Fruit fly (Drosophila melanogaster): ENCODE results near the gene CG11741.

Gene CG11741

dm6 chr3R:8561522-8561921 lies 32.8 kb upstream of the CG11741 start, which contains the start of gene pch2:
Gene pch2, minus strand, starts transcription at chr3R:8561764.
- TF ChIP-seq Sox14 (GFP tag; optimal IDR thresholded peaks at IDR 0.05): peak; percentile 73
- TF ChIP-seq dsx (GFP tag; optimal IDR thresholded peaks at IDR 0.05; ENCODE audit: poor library complexity, severe bottlenecking): peak; percentile 66
- no peak for TF ChIP-seq Eip78C (GFP tag)

dm6 chr3R:8552308-8552707 lies 23.6 kb upstream of the CG11741 start, which contains the start of gene Or85d:
Gene Or85d, plus strand, starts transcription at chr3R:8552608.
- TF ChIP-seq Met (GFP tag; optimal IDR thresholded peaks at IDR 0.05) (no peak), CG15336 (GFP tag; IDR thresholded peaks at IDR 0.05) (no peak), CG34406 (GFP tag; optimal IDR thresholded peaks at IDR 0.05) (no peak), spab (GFP tag; optimal IDR thresholded peaks at IDR 0.05) (no peak)

dm6 chr3R:8545915-8546314 lies 17.2 kb upstream of the CG11741 start:
- peak; percentile 38; the same call in 1 of the 3 replicates for TF ChIP-seq CG6163 (GFP tag; IDR thresholded peaks at IDR 0.05)
- TF ChIP-seq eg (GFP tag; IDR thresholded peaks at IDR 0.05): no peak
- peak; percentile 31 for TF ChIP-seq svp (GFP tag)

dm6 chr3R:8524277-8524676 lies 4.4 kb downstream of the CG11741 start:
- TF ChIP-seq ss (GFP tag; optimal IDR thresholded peaks at IDR 0.05): no peak
- peak; percentile 4 for TF ChIP-seq CG8319 (GFP tag; optimal IDR thresholded peaks at IDR 0.05)
- TF ChIP-seq CG31627 (GFP tag; optimal IDR thresholded peaks at IDR 0.05): peak; percentile 35
- peak; percentile 31 for TF ChIP-seq Hr39 (GFP tag; optimal IDR thresholded peaks at IDR 0.05)
- TF ChIP-seq Met (GFP tag; optimal IDR thresholded peaks at IDR 0.05): no peak
- peak; percentile 85 for TF ChIP-seq svp (GFP tag)
- TF ChIP-seq CG6854 (GFP tag; optimal IDR thresholded peaks at IDR 0.05): no peak
- no peak for TF ChIP-seq spab (GFP tag; optimal IDR thresholded peaks at IDR 0.05)
- TF ChIP-seq CG11902 (GFP tag; optimal IDR thresholded peaks at IDR 0.05): no peak
- TF ChIP-seq vri (GFP tag; optimal IDR thresholded peaks at IDR 0.05): no peak

dm6 chr3R:8523668-8524067 lies 5.0 kb downstream of the CG11741 start, which contains the start of gene CG31259:
Gene CG31259, plus strand, starts transcription at chr3R:8523944.
- TF ChIP-seq CG11762 (GFP tag; optimal IDR thresholded peaks at IDR 0.05; ENCODE audit: insufficient read depth) (no peak), svp (GFP tag) (peak; percentile 80)

- no peak for TF ChIP-seq CG8319 (GFP tag; optimal IDR thresholded peaks at IDR 0.05)
- no peak for TF ChIP-seq CG11762 (GFP tag; optimal IDR thresholded peaks at IDR 0.05; ENCODE audit: insufficient read depth)
- TF ChIP-seq CG31627 (GFP tag; optimal IDR thresholded peaks at IDR 0.05): no peak
- no peak for TF ChIP-seq CG10631 (GFP tag; optimal IDR thresholded peaks at IDR 0.05)
- no peak for TF ChIP-seq net (GFP tag; optimal IDR thresholded peaks at IDR 0.05)
- no peak for TF ChIP-seq vri (GFP tag; optimal IDR thresholded peaks at IDR 0.05)
- no peak for TF ChIP-seq CG11902 (GFP tag; optimal IDR thresholded peaks at IDR 0.05)
- TF ChIP-seq Sox14 (GFP tag; optimal IDR thresholded peaks at IDR 0.05): no peak
- no peak for TF ChIP-seq achi (GFP tag; optimal IDR thresholded peaks at IDR 0.05)
- no peak for TF ChIP-seq svp (GFP tag)
- no peak for TF ChIP-seq CG6792 (GFP tag; optimal IDR thresholded peaks at IDR 0.05)
- TF ChIP-seq CG3032 (tag; optimal IDR thresholded peaks at IDR 0.05): no peak
- TF ChIP-seq dac (GFP tag; optimal IDR thresholded peaks at IDR 0.05): no peak
- no peak for TF ChIP-seq CG16779 (tag; optimal IDR thresholded peaks at IDR 0.05)
- TF ChIP-seq cyc (GFP tag; optimal IDR thresholded peaks at IDR 0.05): no peak
- TF ChIP-seq eg (GFP tag; IDR thresholded peaks at IDR 0.05): no peak
Observed at dm6 chr3R:8521499-8521898, 7.2 kb downstream of the CG11741 start, which contains the start of gene CG31454. Gene CG31454, plus strand, starts transcription at chr3R:8521658.

- TF ChIP-seq esn (GFP tag; optimal IDR thresholded peaks at IDR 0.05) (no peak), svp (GFP tag) (peak; percentile 87)
Observed at dm6 chr3R:8520809-8521208, 7.9 kb downstream of the CG11741 start.

dm6 chr3R:8519157-8519556 lies 9.5 kb downstream of the CG11741 start:
- TF ChIP-seq CG6276 (GFP tag; optimal IDR thresholded peaks at IDR 0.05): no peak
- TF ChIP-seq CG6854 (GFP tag; optimal IDR thresholded peaks at IDR 0.05): peak; percentile 9
- TF ChIP-seq Eip78C (GFP tag): peak; percentile 7
- peak; percentile 77 for TF ChIP-seq svp (GFP tag)
